Fruit fly (Drosophila melanogaster): Measurements from ENCODE around the gene CG6299.

CG6299 gene

DNA sequence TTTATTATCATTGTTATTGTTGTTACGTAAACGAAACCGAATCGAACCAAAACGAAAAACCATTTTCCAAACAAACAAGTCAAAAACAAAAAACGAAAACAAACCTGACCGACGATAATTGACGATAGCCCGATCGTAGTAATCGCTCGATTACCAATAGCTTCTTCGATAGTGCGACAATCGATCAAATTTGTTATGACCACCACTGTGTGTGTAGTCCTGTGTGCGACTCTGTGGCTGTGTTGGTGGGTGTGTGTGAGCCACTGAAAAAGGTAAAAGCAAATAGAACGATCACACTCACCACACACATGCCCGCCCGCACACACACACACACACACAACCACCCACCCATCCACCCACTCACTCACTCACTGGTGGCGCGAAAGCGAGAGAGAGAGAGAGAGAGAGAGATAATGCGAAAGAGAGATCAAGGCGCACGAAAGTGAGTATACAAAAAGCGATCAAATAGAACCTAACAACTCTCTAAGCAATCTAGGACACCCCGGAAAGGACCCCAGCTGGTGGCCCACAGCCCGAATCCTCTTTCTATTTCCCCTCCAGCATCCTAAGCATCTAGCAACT lies 22.0 kb downstream of the CG6299 start (continued):
- no peak for TF ChIP-seq corto (GFP tag; optimal IDR thresholded peaks at IDR 0.05)
- no peak for TF ChIP-seq croc (GFP tag; conservative IDR thresholded peaks at IDR 0.05)
- no peak for TF ChIP-seq Dek (tag; optimal IDR thresholded peaks at IDR 0.05)
- TF ChIP-seq CG10274 (GFP tag; optimal IDR thresholded peaks at IDR 0.05), result no peak
- TF ChIP-seq CG13424 (tag; optimal IDR thresholded peaks at IDR 0.05), result no peak
- TF ChIP-seq CG2120 (GFP tag; optimal IDR thresholded peaks at IDR 0.05), result no peak
- TF ChIP-seq CG16813 (GFP tag; IDR thresholded peaks at IDR 0.05; ENCODE audit: partially characterized antibody), result peak; percentile 71
- TF ChIP-seq CG4404 (GFP tag; IDR thresholded peaks at IDR 0.05), result no peak
- TF ChIP-seq mirr (GFP tag; optimal IDR thresholded peaks at IDR 0.05), result no peak
- TF ChIP-seq pzg (GFP tag; optimal IDR thresholded peaks at IDR 0.05), result peak; percentile 10
- no peak for TF ChIP-seq sens-2 (GFP tag; IDR thresholded peaks at IDR 0.05)
- no peak for TF ChIP-seq CG17912 (GFP tag; optimal IDR thresholded peaks at IDR 0.05)
- no peak for TF ChIP-seq CG16815 (GFP tag; optimal IDR thresholded peaks at IDR 0.05)
- no peak for TF ChIP-seq sug (tag; optimal IDR thresholded peaks at IDR 0.05)
- no peak for TF ChIP-seq mam (GFP tag; optimal IDR thresholded peaks at IDR 0.05)
- TF ChIP-seq dpn (GFP tag; optimal IDR thresholded peaks at IDR 0.05), result no peak
- TF ChIP-seq bbx (GFP tag; IDR thresholded peaks at IDR 0.05; ENCODE audit: partially characterized antibody), result peak; percentile 76
- TF ChIP-seq pfk (GFP tag; optimal IDR thresholded peaks at IDR 0.05), result no peak
- TF ChIP-seq cato (GFP tag; optimal IDR thresholded peaks at IDR 0.05; ENCODE audit: borderline replicate concordance), result no peak
- TF ChIP-seq fd102C (GFP tag; optimal IDR thresholded peaks at IDR 0.05), result no peak
- TF ChIP-seq cg (GFP tag; optimal IDR thresholded peaks at IDR 0.05), result peak; percentile 80
- TF ChIP-seq slp2 (GFP tag; optimal IDR thresholded peaks at IDR 0.05), result no peak
- no peak for TF ChIP-seq CG6254 (GFP tag; optimal IDR thresholded peaks at IDR 0.05)
- TF ChIP-seq CG8290 (GFP tag; optimal IDR thresholded peaks at IDR 0.05), result peak; percentile 38
- peak; percentile 20 to 46 for TF ChIP-seq CG8290 (tag; optimal IDR thresholded peaks at IDR 0.05)
- TF ChIP-seq Max (GFP tag; optimal IDR thresholded peaks at IDR 0.05), result no peak
- TF ChIP-seq Opbp (GFP tag; IDR thresholded peaks at IDR 0.05; ENCODE audit: partially characterized antibody), result peak; percentile 70; the same call in 2 of the 3 replicates
- TF ChIP-seq zf30C (GFP tag; optimal IDR thresholded peaks at IDR 0.05), result no peak
- TF ChIP-seq CHES-1-like (GFP tag; optimal IDR thresholded peaks at IDR 0.05), result no peak
- TF ChIP-seq CG7987 (GFP tag; optimal IDR thresholded peaks at IDR 0.05), result no peak
- no peak for TF ChIP-seq tgo (GFP tag; IDR thresholded peaks at IDR 0.05)
- TF ChIP-seq pho (GFP tag; optimal IDR thresholded peaks at IDR 0.05), result no peak
- no peak for TF ChIP-seq psq (GFP tag; optimal IDR thresholded peaks at IDR 0.05)
- TF ChIP-seq slou (GFP tag; optimal IDR thresholded peaks at IDR 0.05), result no peak
- TF ChIP-seq CG1832 (GFP tag; optimal IDR thresholded peaks at IDR 0.05), result peak; percentile 60
- no peak for TF ChIP-seq pan (optimal IDR thresholded peaks at IDR 0.05)
- no peak for TF ChIP-seq pan (GFP tag; optimal IDR thresholded peaks at IDR 0.05 in 1 of 2, IDR thresholded peaks at IDR 0.05 in 1 of 2)
- TF ChIP-seq CG17359 (tag; optimal IDR thresholded peaks at IDR 0.05), result no peak
- TF ChIP-seq Xbp1 (GFP tag; optimal IDR thresholded peaks at IDR 0.05), result no peak
- TF ChIP-seq CG31365 (tag; optimal IDR thresholded peaks at IDR 0.05), result no peak
- TF ChIP-seq CG8388 (GFP tag; optimal IDR thresholded peaks at IDR 0.05), result no peak
- no peak for TF ChIP-seq Taf1 (GFP tag; IDR thresholded peaks at IDR 0.05)
- TF ChIP-seq CG12659 (GFP tag; optimal IDR thresholded peaks at IDR 0.05), result no peak
- no peak for TF ChIP-seq E2f1 (GFP tag; IDR thresholded peaks at IDR 0.05)
- TF ChIP-seq Atf6 (GFP tag; IDR thresholded peaks at IDR 0.05), result no peak
- no peak for TF ChIP-seq CrebB (tag; optimal IDR thresholded peaks at IDR 0.05)
- TF ChIP-seq D19B (GFP tag; optimal IDR thresholded peaks at IDR 0.05), result no peak
- peak; percentile 65 for TF ChIP-seq Dref (GFP tag; IDR thresholded peaks at IDR 0.05)
- no peak for TF ChIP-seq CG5180 (GFP tag; optimal IDR thresholded peaks at IDR 0.05)
- TF ChIP-seq CG15696 (tag; optimal IDR thresholded peaks at IDR 0.05), result no peak
- TF ChIP-seq org-1 (GFP tag; optimal IDR thresholded peaks at IDR 0.05), result no peak
